Worm (Caenorhabditis elegans) whole organism, midembryonic: ENCODE measurements around the gene nhr-99.

ENCODE experiments used
- klf-2 ChIP-seq: fragments of 200-800 bp; sonication (Bioruptor generic); conservative IDR thresholded peaks from 2 replicates; pipeline ENCODE4 v1.3.6; 2022; ENCODE audit warnings: missing genetic modification reagents, missing genetic modification characterization, missing compliant biosample characterization
- med-1 ChIP-seq: sonication (generic microtip); optimal IDR thresholded peaks from 2 replicates; lab custom pipeline; 2017; ENCODE audit warnings: missing genetic modification characterization, mild to moderate bottlenecking, missing compliant biosample characterization, antibody characterized with exemption, missing genetic modification reagents; ENCODE audit not compliant: insufficient read depth
- ref-1 ChIP-seq: fragments of 200-800 bp; sonication (Bioruptor generic); conservative IDR thresholded peaks from 2 replicates; pipeline ENCODE4 v1.3.6; 2022; ENCODE audit warnings: missing genetic modification reagents, missing genetic modification characterization, missing compliant biosample characterization
- tab-1 ChIP-seq: fragments of 200-800 bp; sonication (Bioruptor generic); IDR thresholded peaks from 2 replicates; pipeline ENCODE4 v1.3.6; 2022; ENCODE audit warnings: missing genetic modification characterization, missing compliant biosample characterization
- ztf-23 ChIP-seq: fragments of 200-800 bp; sonication (Bioruptor generic); IDR thresholded peaks from 2 replicates; pipeline ENCODE4 v1.3.6; 2022; ENCODE audit warnings: missing genetic modification reagents, missing genetic modification characterization, missing compliant biosample characterization

- no peak for TF ChIP-seq ref-1 (GFP tag; lab: Robert Waterston, UW)
- no peak for TF ChIP-seq klf-2 (GFP tag; lab: Robert Waterston, UW)
- no peak for TF ChIP-seq tab-1
- TF ChIP-seq med-1, result no peak
- no peak for TF ChIP-seq ztf-23 (GFP tag; lab: Robert Waterston, UW)
These were observed 19.7 kb downstream of the nhr-99 start, which contains the start of gene nhr-131 for ce11 chrV:494284-494683.
